Worm (Caenorhabditis elegans) whole organism, L4/young adult: Measurements from ENCODE around the gene Y50D7A.8.

Experiments
- W03F9.2 ChIP-seq: fragments of 150-350 bp; optimal IDR thresholded peaks from 2 replicates; lab custom pipeline; 2014; ENCODE audit warnings: missing biosample characterization, missing genetic modification characterization
- dao-5 ChIP-seq: sonication (generic microtip); optimal IDR thresholded peaks from 2 replicates; lab custom pipeline; 2016; ENCODE audit warnings: missing genotype, missing genetic modification characterization, moderate library complexity, missing compliant biosample characterization

ce11 chrIII:343346-344220 lies 542 bp upstream of the Y50D7A.8 start:
- TF ChIP-seq W03F9.2 (tag; lab: Kevin White, UChicago) (no peak), dao-5 (tag; lab: Kevin White, UChicago) (no peak)
